Worm (Caenorhabditis elegans): Measurements from ENCODE around the gene lact-4.

lact-4 gene

ce11 chrII:8444007-8444406 lies 36.3 kb downstream of the lact-4 start, which contains the start of gene evl-20:
TSS of gene evl-20 (plus strand) at chrII:8444307.
- TF ChIP-seq zag-1 (tag; optimal IDR thresholded peaks at IDR 0.05) = no peak
- no peak for TF ChIP-seq eor-1 (tag; optimal IDR thresholded peaks at IDR 0.05)
- TF ChIP-seq nhr-12 (tag; optimal IDR thresholded peaks at IDR 0.05) = no peak
- TF ChIP-seq nhr-237 (tag; optimal IDR thresholded peaks at IDR 0.05) = no peak
- TF ChIP-seq elt-2 (tag; optimal IDR thresholded peaks at IDR 0.05) = no peak
- no peak for TF ChIP-seq ZK546.5 (tag; optimal IDR thresholded peaks at IDR 0.05)
- no peak for TF ChIP-seq nhr-77 (tag; optimal IDR thresholded peaks at IDR 0.05)
- no peak for TF ChIP-seq tbx-2 (tag; optimal IDR thresholded peaks at IDR 0.05)
- TF ChIP-seq unc-39 (tag; optimal IDR thresholded peaks at IDR 0.05) = no peak
- no peak for TF ChIP-seq ama-1 (optimal IDR thresholded peaks at IDR 0.05)
- no peak for TF ChIP-seq hmg-11 (tag; optimal IDR thresholded peaks at IDR 0.05)
- TF ChIP-seq ztf-11 (tag; optimal IDR thresholded peaks at IDR 0.05) = no peak
- TF ChIP-seq snpc-4 (tag; optimal IDR thresholded peaks at IDR 0.05) = no peak
- no peak for TF ChIP-seq elt-3 (tag; optimal IDR thresholded peaks at IDR 0.05)
- no peak for TF ChIP-seq daf-12 (tag; optimal IDR thresholded peaks at IDR 0.05)
- TF ChIP-seq mml-1 (tag; optimal IDR thresholded peaks at IDR 0.05) = no peak

DNA sequence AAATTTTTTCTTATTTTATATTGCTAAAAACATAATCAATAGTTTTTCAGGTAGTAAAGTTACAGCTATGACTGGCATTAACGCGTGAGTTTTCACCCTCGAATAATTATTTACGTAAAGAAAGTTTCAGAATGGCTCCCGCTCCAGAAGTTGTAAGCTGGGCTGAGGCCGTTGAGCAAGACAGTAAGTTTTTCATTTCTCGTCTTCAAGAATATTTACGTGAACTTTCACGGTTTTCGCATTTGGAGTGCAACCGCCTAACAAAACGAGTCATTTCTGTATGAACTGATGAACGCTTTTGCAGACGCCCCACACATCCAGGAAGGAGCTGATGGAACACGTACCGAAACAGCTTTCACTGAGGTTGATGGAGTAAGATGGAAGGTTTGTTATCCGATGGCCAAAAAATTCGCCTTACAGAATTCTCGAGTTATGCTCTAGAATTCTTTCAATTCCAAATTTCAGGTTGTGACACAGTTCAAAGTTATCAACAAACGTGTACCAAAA lies 37.5 kb downstream of the lact-4 start, which contains the start of gene eif-3.G:
Gene eif-3.G (plus strand): TSS at position 51 of the 507 bp plus-strand sequence.
- TF ChIP-seq nfya-1 (tag; optimal IDR thresholded peaks at IDR 0.05; ENCODE audit: insufficient read depth) = no peak
- no peak for TF ChIP-seq ceh-28 (tag; optimal IDR thresholded peaks at IDR 0.05)
- TF ChIP-seq nhr-76 (tag; optimal IDR thresholded peaks at IDR 0.05) = no peak
- no peak for TF ChIP-seq pha-4 (tag; optimal IDR thresholded peaks at IDR 0.05)

ce11 chrII:8442176-8442575 lies 38.1 kb downstream of the lact-4 start:
- TF ChIP-seq elt-3 (tag; optimal IDR thresholded peaks at IDR 0.05) (no peak), lin-15B (tag; optimal IDR thresholded peaks at IDR 0.05) (peak; percentile 17), nhr-76 (tag; optimal IDR thresholded peaks at IDR 0.05) (no peak), nhr-43 (tag; optimal IDR thresholded peaks at IDR 0.05; ENCODE audit: poor library complexity, severe bottlenecking) (peak; percentile 78), nhr-23 (tag; optimal IDR thresholded peaks at IDR 0.05) (peak; percentile 53), elt-2 (tag; optimal IDR thresholded peaks at IDR 0.05) (peak; percentile 19), snpc-4 (tag; optimal IDR thresholded peaks at IDR 0.05) (peak; percentile 73), fkh-10 (GFP tag; optimal IDR thresholded peaks at IDR 0.05) (no peak), nfya-1 (tag; optimal IDR thresholded peaks at IDR 0.05; ENCODE audit: insufficient read depth) (peak; percentile 66), R02D3.7 (tag; optimal IDR thresholded peaks at IDR 0.05) (peak; percentile 7), nhr-237 (tag; optimal IDR thresholded peaks at IDR 0.05) (no peak), lin-39 (tag; optimal IDR thresholded peaks at IDR 0.05) (peak; percentile 52), pqm-1 (tag; optimal IDR thresholded peaks at IDR 0.05) (no peak), nhr-25 (tag; optimal IDR thresholded peaks at IDR 0.05) (peak; percentile 27), hmg-11 (tag; optimal IDR thresholded peaks at IDR 0.05) (peak; percentile 78)

DNA sequence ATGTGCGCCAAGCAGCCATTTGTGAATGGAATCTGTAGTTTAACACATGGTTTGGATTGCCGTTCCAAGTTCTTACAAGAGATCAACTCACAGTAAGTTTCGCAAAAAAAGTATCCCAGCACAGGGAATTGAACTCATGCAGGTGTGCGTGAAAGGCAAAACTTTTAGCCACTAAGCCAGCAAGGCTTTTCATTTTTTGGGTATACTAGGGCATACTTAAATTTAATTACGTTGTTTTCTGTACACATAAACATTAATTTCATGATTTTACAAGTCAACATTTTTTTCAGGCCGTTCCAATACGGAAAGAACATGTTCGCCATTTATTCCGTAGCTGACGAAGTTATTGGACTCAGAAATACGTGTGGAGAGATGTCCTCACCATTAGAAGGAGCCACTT lies 38.8 kb downstream of the lact-4 start:
- TF ChIP-seq sea-2 (GFP tag; optimal IDR thresholded peaks at IDR 0.05) = no peak
- peak; percentile 33 for TF ChIP-seq nhr-43 (tag; optimal IDR thresholded peaks at IDR 0.05; ENCODE audit: poor library complexity, severe bottlenecking)
- peak; percentile 6 for TF ChIP-seq nhr-23 (tag; optimal IDR thresholded peaks at IDR 0.05)
- TF ChIP-seq nhr-67 (tag; optimal IDR thresholded peaks at IDR 0.05) = no peak
- peak; percentile 18 for TF ChIP-seq tbx-2 (tag; optimal IDR thresholded peaks at IDR 0.05)

- TF ChIP-seq elt-3 (tag; optimal IDR thresholded peaks at IDR 0.05) = peak; percentile 31 to 79 (median 77)
- peak; percentile 90 for TF ChIP-seq nhr-23 (tag; optimal IDR thresholded peaks at IDR 0.05)
- TF ChIP-seq ama-1 (optimal IDR thresholded peaks at IDR 0.05) = peak; percentile 58
- peak; percentile 28 for TF ChIP-seq nhr-76 (tag; optimal IDR thresholded peaks at IDR 0.05)
- no peak for TF ChIP-seq lin-39 (tag; optimal IDR thresholded peaks at IDR 0.05)
- peak; percentile 37 for TF ChIP-seq mdl-1 (tag; optimal IDR thresholded peaks at IDR 0.05)
- no peak for TF ChIP-seq mml-1 (tag; optimal IDR thresholded peaks at IDR 0.05)
- TF ChIP-seq nfya-1 (tag; optimal IDR thresholded peaks at IDR 0.05; ENCODE audit: insufficient read depth) = no peak
- peak; percentile 44 for TF ChIP-seq ceh-28 (tag; optimal IDR thresholded peaks at IDR 0.05)
- peak; percentile 83 for TF ChIP-seq nhr-25 (tag; optimal IDR thresholded peaks at IDR 0.05)
- TF ChIP-seq nhr-43 (tag; optimal IDR thresholded peaks at IDR 0.05; ENCODE audit: poor library complexity, severe bottlenecking) = peak; percentile 88
- peak; percentile 62 for TF ChIP-seq elt-1 (tag; optimal IDR thresholded peaks at IDR 0.05)
- peak; percentile 21 for TF ChIP-seq unc-62 (GFP tag; optimal IDR thresholded peaks at IDR 0.05)
Measured at ce11 chrII:8440792-8441191, 39.5 kb downstream of the lact-4 start.
